Fruit fly (Drosophila melanogaster) whole organism, embryonic: ENCODE results near the gene Mob3.

Experiments used
- Ada2b ChIP-seq: fragments of 200-800 bp; sonication (Bioruptor generic); IDR thresholded peaks from 2 replicates; pipeline ENCODE4 v1.3.6; 2022; ENCODE audit warnings: missing biosample characterization, missing genetic modification characterization
- CG10147 ChIP-seq: fragments of 200-800 bp; sonication (Bioruptor generic); optimal IDR thresholded peaks from 2 replicates; lab custom pipeline; 2019; ENCODE audit warnings: missing biosample characterization, mild to moderate bottlenecking, missing genetic modification characterization, moderate library complexity
- CG10565 ChIP-seq: fragments of 200-800 bp; sonication (Bioruptor generic); optimal IDR thresholded peaks from 3 replicates; lab custom pipeline; 2016; ENCODE audit warnings: missing biosample characterization, mild to moderate bottlenecking, missing genetic modification characterization
- CG13624 ChIP-seq: fragments of 200-800 bp; sonication (Bioruptor generic); optimal IDR thresholded peaks from 2 replicates; lab custom pipeline; 2016; ENCODE audit warnings: missing biosample characterization, missing genetic modification characterization
- CG14965 ChIP-seq: fragments of 200-800 bp; sonication (Bioruptor generic); optimal IDR thresholded peaks from 2 replicates; lab custom pipeline; 2016; ENCODE audit warnings: missing biosample characterization, missing genetic modification characterization, borderline replicate concordance
- CG15696 ChIP-seq: fragments of 200-800 bp; sonication (Bioruptor generic); optimal IDR thresholded peaks from 2 replicates; lab custom pipeline; 2019; ENCODE audit warnings: missing biosample characterization, mild to moderate bottlenecking, missing genetic modification characterization, moderate library complexity
- CG17186 ChIP-seq: fragments of 200-800 bp; sonication (Bioruptor generic); optimal IDR thresholded peaks from 3 replicates; lab custom pipeline; 2017; ENCODE audit warnings: missing biosample characterization, missing genetic modification reagents, missing genetic modification characterization
- CG17829 ChIP-seq: fragments of 200-800 bp; optimal IDR thresholded peaks from 2 replicates; lab custom pipeline; 2019; ENCODE audit warnings: missing biosample characterization, mild to moderate bottlenecking, missing genetic modification characterization, moderate library complexity
- CG1792 ChIP-seq: fragments of 200-800 bp; sonication (Bioruptor generic); optimal IDR thresholded peaks from 2 replicates; lab custom pipeline; 2016; ENCODE audit warnings: missing biosample characterization, missing genetic modification characterization
- CG18476 ChIP-seq: fragments of 200-800 bp; sonication (Bioruptor generic); optimal IDR thresholded peaks from 2 replicates; lab custom pipeline; 2016; ENCODE audit warnings: missing biosample characterization, mild to moderate bottlenecking, missing genetic modification characterization
- CG2129 ChIP-seq: fragments of 200-800 bp; sonication (Bioruptor generic); IDR thresholded peaks from 2 replicates; pipeline ENCODE4 v1.3.6; 2022; ENCODE audit warnings: missing biosample characterization, missing genetic modification characterization; ENCODE audit not compliant: partially characterized antibody
- CG2202 ChIP-seq: fragments of 200-800 bp; sonication (Bioruptor generic); optimal IDR thresholded peaks from 2 replicates; lab custom pipeline; 2018; ENCODE audit warnings: missing biosample characterization, mild to moderate bottlenecking, missing genetic modification characterization
- CG30431 ChIP-seq: fragments of 200-800 bp; sonication (Bioruptor generic); optimal IDR thresholded peaks from 2 replicates; lab custom pipeline; 2017; ENCODE audit warnings: missing biosample characterization, missing genetic modification characterization
- CG32532 ChIP-seq: fragments of 200-800 bp; sonication (Bioruptor generic); IDR thresholded peaks from 2 replicates; pipeline ENCODE4 v1.3.6; 2022; ENCODE audit warnings: missing biosample characterization, missing genetic modification characterization
- CG34224 ChIP-seq: fragments of 200-800 bp; sonication (Bioruptor generic); IDR thresholded peaks from 3 replicates; pipeline ENCODE4 v1.3.6; 2022; ENCODE audit warnings: missing biosample characterization, missing genetic modification characterization; ENCODE audit not compliant: partially characterized antibody
- CG43689 ChIP-seq: fragments of 200-800 bp; sonication (Bioruptor generic); IDR thresholded peaks from 2 replicates; pipeline ENCODE4 v1.3.6; 2022; ENCODE audit warnings: missing biosample characterization, missing genetic modification characterization
- CG6254 ChIP-seq: fragments of 200-800 bp; sonication (Bioruptor generic); optimal IDR thresholded peaks from 3 replicates; lab custom pipeline; 2017; ENCODE audit warnings: mild to moderate bottlenecking, missing biosample characterization, missing genetic modification reagents, missing genetic modification characterization
- CG6765 ChIP-seq: fragments of 200-800 bp; sonication (Bioruptor generic); optimal IDR thresholded peaks from 3 replicates; lab custom pipeline; 2017; ENCODE audit warnings: missing biosample characterization, mild to moderate bottlenecking, missing genetic modification characterization
- CG9437 ChIP-seq: fragments of 200-800 bp; sonication (Bioruptor generic); optimal IDR thresholded peaks from 2 replicates; lab custom pipeline; 2018; ENCODE audit warnings: missing biosample characterization, mild to moderate bottlenecking, missing genetic modification characterization
- CG9876 ChIP-seq: fragments of 200-800 bp; sonication (Bioruptor generic); optimal IDR thresholded peaks from 2 replicates; lab custom pipeline; 2016; ENCODE audit warnings: missing biosample characterization, missing genetic modification characterization
- Eip74EF ChIP-seq, 2 experiments: fragments of 200-800 bp in 1 of 2; fragments of >200 bp in 1 of 2; sonication (Bioruptor generic) in 1 of 2; optimal IDR thresholded peaks; 2 replicates each; lab custom pipeline; 2017 to 2019; ENCODE audit warnings: missing biosample characterization in 2 of 2, missing genetic modification characterization in 2 of 2, mild to moderate bottlenecking in 1 of 2, moderate library complexity in 1 of 2
- Gsc ChIP-seq: fragments of 200-800 bp; sonication (Bioruptor generic); IDR thresholded peaks from 2 replicates; pipeline ENCODE4 v1.3.6; 2022; ENCODE audit warnings: missing biosample characterization, missing genetic modification characterization
- HLH4C ChIP-seq: fragments of 200-800 bp; sonication (Bioruptor generic); IDR thresholded peaks from 3 replicates; pipeline ENCODE4 v1.3.6; 2022; ENCODE audit warnings: missing biosample characterization, missing genetic modification characterization; ENCODE audit not compliant: partially characterized antibody
- Lhr ChIP-seq: fragments of 200-800 bp; sonication (Bioruptor generic); optimal IDR thresholded peaks from 3 replicates; lab custom pipeline; 2017; ENCODE audit warnings: mild to moderate bottlenecking, missing biosample characterization, missing genetic modification reagents, missing genetic modification characterization
- Lim3 ChIP-seq: fragments of 200-800 bp; sonication (Bioruptor generic); IDR thresholded peaks from 2 replicates; pipeline ENCODE4 v1.3.6; 2022; ENCODE audit warnings: missing biosample characterization, missing genetic modification characterization
- Lpt ChIP-seq: fragments of >200 bp; optimal IDR thresholded peaks from 2 replicates; lab custom pipeline; 2018; ENCODE audit warnings: missing biosample characterization, missing genetic modification characterization
- MBD-R2 ChIP-seq: fragments of 200-800 bp; sonication (Bioruptor generic); IDR thresholded peaks from 2 replicates; pipeline ENCODE4 v1.3.6; 2022; ENCODE audit warnings: missing biosample characterization, missing genetic modification characterization
- Mes4 ChIP-seq: fragments of 200-800 bp; sonication (Bioruptor generic); optimal IDR thresholded peaks from 2 replicates; lab custom pipeline; 2016; ENCODE audit warnings: missing biosample characterization, missing genetic modification characterization
- Mrtf ChIP-seq: fragments of 200-800 bp; sonication (Bioruptor generic); IDR thresholded peaks from 3 replicates; pipeline ENCODE4 v1.3.6; 2022; ENCODE audit warnings: missing biosample characterization, missing genetic modification characterization
- NC2α ChIP-seq: fragments of 200-800 bp; sonication (Bioruptor generic); optimal IDR thresholded peaks from 2 replicates; lab custom pipeline; 2016; ENCODE audit warnings: missing biosample characterization, missing genetic modification characterization
- Nf-YA ChIP-seq: fragments of 200-800 bp; sonication (Bioruptor generic); IDR thresholded peaks from 2 replicates; pipeline ENCODE4 v1.3.6; 2022; ENCODE audit warnings: missing biosample characterization, missing genetic modification characterization
- PHDP ChIP-seq: fragments of 200-800 bp; sonication (Bioruptor generic); optimal IDR thresholded peaks from 3 replicates; lab custom pipeline; 2018; ENCODE audit warnings: missing biosample characterization, mild to moderate bottlenecking, missing genetic modification characterization, moderate library complexity
- Sox100B ChIP-seq: fragments of 200-800 bp; sonication (Bioruptor generic); optimal IDR thresholded peaks from 3 replicates; lab custom pipeline; 2018; ENCODE audit warnings: missing biosample characterization, mild to moderate bottlenecking, missing genetic modification characterization
- amos ChIP-seq: fragments of 200-800 bp; sonication (Bioruptor generic); IDR thresholded peaks from 2 replicates; pipeline ENCODE4 v1.3.6; 2022; ENCODE audit warnings: missing biosample characterization, missing genetic modification characterization; ENCODE audit not compliant: partially characterized antibody
- aop ChIP-seq: fragments of 200-800 bp; sonication (Bioruptor generic); IDR thresholded peaks from 2 replicates; pipeline ENCODE4 v1.3.6; 2022; ENCODE audit warnings: missing biosample characterization, missing genetic modification characterization
- az2 ChIP-seq: fragments of 200-800 bp; sonication (Bioruptor generic); optimal IDR thresholded peaks from 3 replicates; lab custom pipeline; 2016; ENCODE audit warnings: missing biosample characterization, missing genetic modification characterization
- bab2 ChIP-seq: fragments of 200-800 bp; sonication (Bioruptor generic); optimal IDR thresholded peaks from 2 replicates; lab custom pipeline; 2016; ENCODE audit warnings: missing biosample characterization, missing genetic modification characterization
- cato ChIP-seq: fragments of 200-800 bp; sonication (Bioruptor generic); optimal IDR thresholded peaks from 2 replicates; lab custom pipeline; 2016; ENCODE audit warnings: missing biosample characterization, missing genetic modification characterization, borderline replicate concordance
- chm ChIP-seq: fragments of 200-800 bp; sonication (Bioruptor generic); IDR thresholded peaks from 2 replicates; pipeline ENCODE4 v1.3.6; 2022; ENCODE audit warnings: missing biosample characterization, missing genetic modification characterization
- cwo ChIP-seq: fragments of 200-800 bp; sonication (Bioruptor generic); optimal IDR thresholded peaks from 3 replicates; lab custom pipeline; 2017; ENCODE audit warnings: missing biosample characterization, missing genetic modification characterization, mild to moderate bottlenecking, moderate library complexity, missing genetic modification reagents
- danr ChIP-seq: fragments of 200-800 bp; sonication (Bioruptor generic); IDR thresholded peaks from 2 replicates; pipeline ENCODE4 v1.3.6; 2022; ENCODE audit warnings: missing biosample characterization, missing genetic modification characterization
- gem ChIP-seq: fragments of 200-800 bp; sonication (Bioruptor generic); optimal IDR thresholded peaks from 2 replicates; lab custom pipeline; 2019; ENCODE audit warnings: missing biosample characterization, mild to moderate bottlenecking, missing genetic modification characterization, moderate library complexity
- lab ChIP-seq: fragments of 200-800 bp; sonication (Bioruptor generic); optimal IDR thresholded peaks from 3 replicates; lab custom pipeline; 2017; ENCODE audit warnings: missing biosample characterization, missing genetic modification characterization, mild to moderate bottlenecking, moderate library complexity, missing genetic modification reagents
- lilli ChIP-seq: fragments of 200-800 bp; sonication (Bioruptor generic); optimal IDR thresholded peaks from 3 replicates; lab custom pipeline; 2016; ENCODE audit warnings: missing biosample characterization, missing genetic modification characterization
- lmd ChIP-seq: fragments of 200-800 bp; sonication (Bioruptor generic); IDR thresholded peaks from 2 replicates; pipeline ENCODE4 v1.3.6; 2022; ENCODE audit warnings: missing biosample characterization, missing genetic modification characterization
- nom ChIP-seq: fragments of 200-800 bp; sonication (Bioruptor generic); optimal IDR thresholded peaks from 2 replicates; lab custom pipeline; 2017; ENCODE audit warnings: missing biosample characterization, missing genetic modification characterization, mild to moderate bottlenecking, moderate library complexity, missing genetic modification reagents
- pan ChIP-seq, 4 experiments: fragments of >200 bp in 3 of 4; fragments of 200-800 bp in 1 of 4; sonication (Bioruptor generic) in 1 of 4; optimal IDR thresholded peaks in 3 of 4; IDR thresholded peaks in 1 of 4; 2 replicates each; pipeline versions ENCODE4 v1.3.6 to Lab custom; 2017 to 2022; ENCODE audit warnings: missing biosample characterization in 2 of 4, missing genetic modification characterization in 2 of 4, mixed read lengths in 1 of 4
- pho ChIP-seq: fragments of 200-800 bp; sonication (Bioruptor generic); optimal IDR thresholded peaks from 2 replicates; lab custom pipeline; 2016; ENCODE audit warnings: missing biosample characterization, missing genetic modification characterization
- tx ChIP-seq: fragments of 200-800 bp; sonication (Bioruptor generic); optimal IDR thresholded peaks from 2 replicates; lab custom pipeline; 2016; ENCODE audit warnings: missing biosample characterization, missing genetic modification characterization
- wdn ChIP-seq: fragments of 200-800 bp; sonication (Bioruptor generic); IDR thresholded peaks from 2 replicates; pipeline ENCODE4 v1.3.6; 2022; ENCODE audit warnings: missing biosample characterization, missing genetic modification characterization
- z ChIP-seq: fragments of 200-800 bp; sonication (Bioruptor generic); IDR thresholded peaks from 3 replicates; pipeline ENCODE4 v1.3.6; 2022; ENCODE audit warnings: missing biosample characterization, missing genetic modification characterization

Mob3 gene

dm6 chr2L:10298306-10298705 is 33.2 kb downstream of the Mob3 start (continued):
- TF ChIP-seq MBD-R2 (GFP tag; lab: Robert Waterston, UW) (peak; percentile 85), CG9437 (peak; percentile 54), Mrtf (GFP tag; lab: Robert Waterston, UW) (no peak), CG15696 (tag; lab: Kevin White, UChicago) (no peak), gem (tag; lab: Kevin White, UChicago) (no peak), NC2α (GFP tag; lab: Kevin White, UChicago) (no peak), CG6254 (GFP tag; lab: Kevin White, UChicago) (no peak), CG10565 (GFP tag; lab: Kevin White, UChicago) (no peak), Ada2b (GFP tag; lab: Robert Waterston, UW) (no peak), CG32532 (no peak), CG17186 (GFP tag; lab: Kevin White, UChicago) (no peak), Eip74EF (GFP tag; optimal IDR thresholded peaks at IDR 0.05; lab: Kevin White, UChicago) (peak in 1 of 2 experiments; percentile 79), pho (GFP tag; lab: Kevin White, UChicago) (no peak), lab (no peak), danr (GFP tag; lab: Robert Waterston, UW) (no peak), lilli (GFP tag; lab: Kevin White, UChicago) (no peak), HLH4C (GFP tag; lab: Robert Waterston, UW) (peak; percentile 79), tx (GFP tag; lab: Kevin White, UChicago) (no peak), CG18476 (GFP tag; lab: Kevin White, UChicago) (no peak), CG43689 (no peak), CG1792 (GFP tag; lab: Kevin White, UChicago) (no peak), cwo (GFP tag; lab: Kevin White, UChicago) (no peak), CG17829 (peak; percentile 8), bab2 (GFP tag; lab: Kevin White, UChicago) (no peak), Gsc (no peak), chm (GFP tag; lab: Robert Waterston, UW) (no peak), Lhr (GFP tag; lab: Kevin White, UChicago) (peak; percentile 58), CG30431 (no peak), aop (GFP tag; lab: Robert Waterston, UW) (no peak), cato (GFP tag; lab: Kevin White, UChicago) (no peak), nom (GFP tag; lab: Kevin White, UChicago) (no peak), CG10147 (GFP tag; lab: Kevin White, UChicago) (no peak), CG13624 (GFP tag; lab: Kevin White, UChicago) (no peak), CG2129 (GFP tag; lab: Robert Waterston, UW) (no peak), Nf-YA (no peak), az2 (GFP tag; lab: Kevin White, UChicago) (no peak), amos (GFP tag; lab: Robert Waterston, UW) (no peak; the same call in 1 of the 2 replicates), Mes4 (GFP tag; lab: Kevin White, UChicago) (no peak), wdn (GFP tag; lab: Robert Waterston, UW) (no peak), CG34224 (peak; percentile 57; the same call in 1 of the 3 replicates), CG9876 (no peak), lmd (GFP tag; lab: Robert Waterston, UW) (no peak), z (GFP tag; lab: Robert Waterston, UW) (no peak), Sox100B (GFP tag; lab: Kevin White, UChicago) (no peak), Lpt (GFP tag; lab: Kevin White, UChicago) (no peak), CG6765 (GFP tag; lab: Kevin White, UChicago) (no peak), CG14965 (GFP tag; lab: Kevin White, UChicago) (no peak), PHDP (tag; lab: Kevin White, UChicago) (no peak), pan (optimal IDR thresholded peaks at IDR 0.05; lab: Kevin White, UChicago) (no peak), pan (GFP tag; optimal IDR thresholded peaks at IDR 0.05 in 1 of 2, IDR thresholded peaks at IDR 0.05 in 1 of 2) (no peak), Lim3 (GFP tag; lab: Robert Waterston, UW) (no peak), CG2202 (tag; lab: Kevin White, UChicago) (no peak)
